Fruit fly (Drosophila melanogaster) whole organism, adult: ENCODE results near the gene CtBP.

ENCODE experiments used
- CG11617 ChIP-seq: fragments of 200-800 bp; sonication (Bioruptor generic); optimal IDR thresholded peaks from 2 replicates; lab custom pipeline; 2017; ENCODE audit warnings: mild to moderate bottlenecking, missing biosample characterization, missing genetic modification reagents, missing genetic modification characterization
- CG12768 ChIP-seq: fragments of 200-800 bp; sonication (Bioruptor generic); optimal IDR thresholded peaks from 2 replicates; lab custom pipeline; 2017; ENCODE audit warnings: missing biosample characterization, missing genetic modification characterization, mild to moderate bottlenecking, moderate library complexity, missing genetic modification reagents
- CG14711 ChIP-seq: fragments of 200-800 bp; sonication (Bioruptor generic); optimal IDR thresholded peaks from 2 replicates; lab custom pipeline; 2018; ENCODE audit warnings: missing biosample characterization, mild to moderate bottlenecking, missing genetic modification characterization, moderate library complexity
- CG1620 ChIP-seq: fragments of 200-800 bp; sonication (Bioruptor generic); optimal IDR thresholded peaks from 2 replicates; lab custom pipeline; 2016; ENCODE audit warnings: missing biosample characterization, missing genetic modification characterization
- CG33017 ChIP-seq: fragments of 200-800 bp; sonication (Bioruptor generic); optimal IDR thresholded peaks from 2 replicates; lab custom pipeline; 2018; ENCODE audit warnings: missing biosample characterization, mild to moderate bottlenecking, missing genetic modification characterization, moderate library complexity
- CG5204 ChIP-seq: fragments of 200-800 bp; sonication (Bioruptor generic); optimal IDR thresholded peaks from 2 replicates; lab custom pipeline; 2016; ENCODE audit warnings: missing biosample characterization, missing genetic modification characterization
- CG7045 ChIP-seq: fragments of 200-800 bp; sonication (Bioruptor generic); optimal IDR thresholded peaks from 2 replicates; lab custom pipeline; 2017; ENCODE audit warnings: missing biosample characterization, mild to moderate bottlenecking, missing genetic modification characterization
- CG7101 ChIP-seq: fragments of 200-800 bp; sonication (Bioruptor generic); optimal IDR thresholded peaks from 2 replicates; lab custom pipeline; 2018; ENCODE audit warnings: missing biosample characterization, mild to moderate bottlenecking, missing genetic modification characterization, moderate library complexity
- Clk ChIP-seq: fragments of 200-800 bp; sonication (Bioruptor generic); optimal IDR thresholded peaks from 2 replicates; lab custom pipeline; 2017; ENCODE audit warnings: missing biosample characterization, missing genetic modification characterization
- Crg-1 ChIP-seq: fragments of 200-800 bp; sonication (Bioruptor generic); optimal IDR thresholded peaks from 2 replicates; lab custom pipeline; 2016; ENCODE audit warnings: missing biosample characterization, missing genetic modification characterization
- Hr96 ChIP-seq: fragments of 200-800 bp; sonication (Bioruptor generic); optimal IDR thresholded peaks from 2 replicates; lab custom pipeline; 2016; ENCODE audit warnings: missing biosample characterization, missing genetic modification characterization
- Mnt ChIP-seq: fragments of 200-800 bp; sonication (Bioruptor generic); optimal IDR thresholded peaks from 2 replicates; lab custom pipeline; 2016; ENCODE audit warnings: missing biosample characterization, mild to moderate bottlenecking, missing genetic modification characterization
- bab1 ChIP-seq: fragments of 200-800 bp; sonication (Bioruptor generic); optimal IDR thresholded peaks from 3 replicates; lab custom pipeline; 2019; ENCODE audit warnings: missing biosample characterization, mild to moderate bottlenecking, missing genetic modification characterization, moderate library complexity
- cic ChIP-seq: fragments of 200-800 bp; sonication (Bioruptor generic); optimal IDR thresholded peaks from 2 replicates; lab custom pipeline; 2017; ENCODE audit warnings: missing biosample characterization, mild to moderate bottlenecking, missing genetic modification characterization, moderate library complexity
- cnc ChIP-seq, 2 experiments: fragments of >200 bp; optimal IDR thresholded peaks; 2 replicates each; lab custom pipeline; 2017
- kay ChIP-seq: fragments of 200-800 bp; sonication (Bioruptor generic); peaks from one replicate; lab custom pipeline; 2016; ENCODE audit warnings: missing biosample characterization, missing genetic modification characterization, borderline replicate concordance
- ovo ChIP-seq: fragments of 200-800 bp; sonication (Bioruptor generic); optimal IDR thresholded peaks from 2 replicates; lab custom pipeline; 2016; ENCODE audit warnings: missing biosample characterization, missing genetic modification characterization
- pad ChIP-seq: fragments of 200-800 bp; sonication (Bioruptor generic); optimal IDR thresholded peaks from 3 replicates; lab custom pipeline; 2017; ENCODE audit warnings: missing biosample characterization, missing genetic modification characterization, mild to moderate bottlenecking, moderate library complexity, missing genetic modification reagents
- tj ChIP-seq: fragments of 200-800 bp; sonication (Bioruptor generic); optimal IDR thresholded peaks from 3 replicates; lab custom pipeline; 2017; ENCODE audit warnings: missing biosample characterization, mild to moderate bottlenecking, missing genetic modification characterization, moderate library complexity
- toe ChIP-seq: fragments of 200-800 bp; sonication (Bioruptor generic); optimal IDR thresholded peaks from 2 replicates; lab custom pipeline; 2016; ENCODE audit warnings: missing biosample characterization, missing genetic modification characterization

Gene CtBP

dm6 chr3R:13044459-13044858 is 33.0 kb downstream of the CtBP start, which contains the start of gene Hsc70-2:
Gene Hsc70-2 (plus strand): TSS chr3R:13044759.
- TF ChIP-seq CG14711 (tag; lab: Kevin White, UChicago) (no peak), ovo (GFP tag; lab: Kevin White, UChicago) (no peak), Clk (GFP tag; lab: Kevin White, UChicago) (no peak), cic (GFP tag; lab: Kevin White, UChicago) (no peak), CG5204 (GFP tag; lab: Kevin White, UChicago) (no peak), CG7045 (GFP tag; lab: Kevin White, UChicago) (no peak)

DNA sequence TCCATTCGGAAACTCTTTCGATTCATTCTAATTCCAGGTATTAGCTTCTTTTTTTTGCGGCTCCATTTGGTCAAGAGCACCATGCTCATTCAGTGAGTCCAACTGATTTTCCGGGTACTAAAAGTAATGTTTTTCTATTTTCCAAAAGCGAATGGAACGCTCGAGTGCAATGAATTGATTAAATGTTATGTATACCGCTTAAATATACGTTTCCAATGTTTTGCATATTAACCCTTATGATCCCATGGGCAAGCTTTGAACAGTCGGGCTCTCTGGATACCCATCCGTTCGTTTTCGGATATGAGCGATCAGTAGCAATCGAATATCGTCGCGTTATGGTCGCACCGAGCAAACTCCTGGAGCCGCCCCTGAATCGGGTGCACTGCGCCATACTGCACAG is 36.0 kb downstream of the CtBP start, which contains the start of gene CG31157:
CG31157 (plus strand) TSS at position 301 of the 400 bp plus-strand sequence.
- TF ChIP-seq pad (GFP tag; lab: Kevin White, UChicago) (no peak), Crg-1 (GFP tag; lab: Kevin White, UChicago) (no peak), CG7101 (no peak), CG12768 (GFP tag; lab: Kevin White, UChicago) (no peak), cnc (optimal IDR thresholded peaks at IDR 0.05; lab: Kevin White, UChicago) (no peak), CG1620 (GFP tag; lab: Kevin White, UChicago) (no peak), CG11617 (no peak), Clk (GFP tag; lab: Kevin White, UChicago) (no peak), cic (GFP tag; lab: Kevin White, UChicago) (no peak), CG5204 (GFP tag; lab: Kevin White, UChicago) (no peak), bab1 (GFP tag; lab: Kevin White, UChicago) (no peak), tj (GFP tag; lab: Kevin White, UChicago) (no peak), Hr96 (no peak), kay (no peak), ovo (GFP tag; lab: Kevin White, UChicago) (no peak), CG33017 (tag; lab: Kevin White, UChicago) (no peak)

dm6 chr3R:13051298-13051723 is 39.9 kb downstream of the CtBP start, which contains the start of gene CG7966:
Gene CG7966 (minus strand): TSS chr3R:13051453.
- TF ChIP-seq cnc (optimal IDR thresholded peaks at IDR 0.05; lab: Kevin White, UChicago) = no peak
- TF ChIP-seq tj (GFP tag; lab: Kevin White, UChicago) = no peak
- peak; percentile 16 for TF ChIP-seq CG1620 (GFP tag; lab: Kevin White, UChicago)
- no peak for TF ChIP-seq CG11617
- TF ChIP-seq Crg-1 (GFP tag; lab: Kevin White, UChicago) = no peak
- no peak for TF ChIP-seq kay
- no peak for TF ChIP-seq Hr96
- no peak for TF ChIP-seq pad (GFP tag; lab: Kevin White, UChicago)
- peak; percentile 10 for TF ChIP-seq CG12768 (GFP tag; lab: Kevin White, UChicago)
- peak; percentile 80 for TF ChIP-seq Mnt (GFP tag; lab: Kevin White, UChicago)
- TF ChIP-seq cic (GFP tag; lab: Kevin White, UChicago) = peak; percentile 52
- TF ChIP-seq ovo (GFP tag; lab: Kevin White, UChicago) = peak; percentile 37
- peak; percentile 93 for TF ChIP-seq bab1 (GFP tag; lab: Kevin White, UChicago)
- no peak for TF ChIP-seq Clk (GFP tag; lab: Kevin White, UChicago)
- no peak for TF ChIP-seq toe (GFP tag; lab: Kevin White, UChicago)
- TF ChIP-seq CG33017 (tag; lab: Kevin White, UChicago) = peak; percentile 33
- TF ChIP-seq CG7101 = peak; percentile 29
- peak; percentile 12 for TF ChIP-seq CG14711 (tag; lab: Kevin White, UChicago)
- TF ChIP-seq CG7045 (GFP tag; lab: Kevin White, UChicago) = peak; percentile 3
- no peak for TF ChIP-seq CG5204 (GFP tag; lab: Kevin White, UChicago)

DNA sequence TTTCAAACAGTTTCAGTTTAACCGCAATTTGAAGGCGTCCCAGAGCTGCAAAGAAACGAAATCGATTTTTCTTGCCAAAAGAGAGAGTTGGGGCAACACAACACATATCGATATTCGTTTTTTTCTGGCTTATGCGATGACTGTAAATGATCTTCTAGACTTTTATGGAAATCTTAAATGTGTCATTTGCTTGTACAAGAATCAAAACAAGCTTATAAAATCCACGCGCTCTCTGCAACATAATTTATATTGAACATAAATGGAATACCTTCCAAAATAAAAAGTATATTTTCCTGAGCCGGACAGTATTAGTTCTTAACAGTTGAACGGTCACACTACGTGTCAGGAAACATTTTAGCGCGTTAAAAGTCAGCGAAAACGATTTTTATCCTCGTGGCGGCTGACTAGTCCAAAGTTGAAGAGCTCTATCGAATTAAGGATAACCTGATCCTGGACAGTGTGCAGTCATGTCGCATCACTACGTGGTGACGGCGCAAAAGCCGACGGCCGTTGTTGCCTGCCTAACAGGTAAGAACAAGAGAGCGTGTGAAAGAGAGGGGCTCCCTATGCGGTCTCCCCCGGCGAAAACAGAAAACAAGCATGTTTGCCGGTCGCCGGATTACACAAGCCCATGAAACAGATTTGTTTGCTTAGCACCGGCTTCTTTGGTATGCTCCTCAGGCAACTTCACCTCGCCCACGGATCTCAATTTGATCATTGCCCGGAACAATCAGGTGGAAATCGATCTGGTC is 40.7 kb downstream of the CtBP start, which contains the start of gene pic:
pic (plus strand) TSS at position 304 of the 752 bp plus-strand sequence.
- TF ChIP-seq toe (GFP tag; lab: Kevin White, UChicago) (no peak), CG1620 (GFP tag; lab: Kevin White, UChicago) (no peak), cnc (optimal IDR thresholded peaks at IDR 0.05; lab: Kevin White, UChicago) (no peak), Crg-1 (GFP tag; lab: Kevin White, UChicago) (peak; percentile 28), cic (GFP tag; lab: Kevin White, UChicago) (no peak), CG11617 (no peak), tj (GFP tag; lab: Kevin White, UChicago) (peak; percentile 1), Mnt (GFP tag; lab: Kevin White, UChicago) (peak; percentile 11), CG12768 (GFP tag; lab: Kevin White, UChicago) (no peak), CG14711 (tag; lab: Kevin White, UChicago) (peak; percentile 34), kay (no peak), ovo (GFP tag; lab: Kevin White, UChicago) (no peak), CG7101 (no peak), Clk (GFP tag; lab: Kevin White, UChicago) (no peak), bab1 (GFP tag; lab: Kevin White, UChicago) (peak; percentile 78), CG7045 (GFP tag; lab: Kevin White, UChicago) (no peak), Hr96 (no peak), CG5204 (GFP tag; lab: Kevin White, UChicago) (no peak), CG33017 (tag; lab: Kevin White, UChicago) (no peak), pad (GFP tag; lab: Kevin White, UChicago) (peak; percentile 2)

DNA sequence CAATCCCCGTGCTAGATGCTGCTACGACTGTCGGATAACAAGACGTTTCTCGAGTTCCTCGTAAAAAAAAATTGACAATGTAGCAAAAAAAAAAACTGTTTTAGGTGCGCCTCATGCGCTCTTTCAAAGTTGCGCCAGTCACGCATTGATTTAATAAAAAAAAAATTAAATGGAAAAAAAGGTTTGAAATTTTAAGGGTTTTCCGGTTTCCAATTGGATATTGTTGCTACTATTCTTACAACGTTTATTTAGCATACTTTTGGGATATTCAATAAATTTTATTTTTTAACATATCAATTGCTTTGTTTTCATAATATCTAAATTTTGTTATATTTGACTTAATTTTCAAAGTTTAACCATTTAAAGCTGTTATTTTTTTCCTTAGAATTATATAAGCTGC is 45.1 kb downstream of the CtBP start:
- TF ChIP-seq Hr96 (no peak), CG1620 (GFP tag; lab: Kevin White, UChicago) (no peak), bab1 (GFP tag; lab: Kevin White, UChicago) (no peak), kay (no peak), Mnt (GFP tag; lab: Kevin White, UChicago) (no peak), tj (GFP tag; lab: Kevin White, UChicago) (no peak)
